Fruit fly (Drosophila melanogaster): Measurements from ENCODE around the gene Ttc30.

Gene Ttc30

dm6 chr2L:13073797-13074196 is 32.8 kb upstream of the Ttc30 start (continued):
- TF ChIP-seq tio (GFP tag; optimal IDR thresholded peaks at IDR 0.05): peak; percentile 34
- TF ChIP-seq CHES-1-like (GFP tag; optimal IDR thresholded peaks at IDR 0.05): no peak
- no peak for TF ChIP-seq slou (GFP tag; optimal IDR thresholded peaks at IDR 0.05)
- no peak for TF ChIP-seq CG12744 (GFP tag; optimal IDR thresholded peaks at IDR 0.05)
- TF ChIP-seq pum (GFP tag; optimal IDR thresholded peaks at IDR 0.05): peak; percentile 40
- no peak for TF ChIP-seq CG3838 (GFP tag; optimal IDR thresholded peaks at IDR 0.05)
- TF ChIP-seq Xbp1 (GFP tag; optimal IDR thresholded peaks at IDR 0.05): peak; percentile 67
- peak; percentile 50 for TF ChIP-seq D19A (tag; optimal IDR thresholded peaks at IDR 0.05)
- no peak for TF ChIP-seq CG14965 (GFP tag; optimal IDR thresholded peaks at IDR 0.05; ENCODE audit: borderline replicate concordance)
- peak; percentile 41 for TF ChIP-seq CG16863 (GFP tag; optimal IDR thresholded peaks at IDR 0.05)
- TF ChIP-seq CG8924 (tag; optimal IDR thresholded peaks at IDR 0.05): no peak
- TF ChIP-seq tna (GFP tag; IDR thresholded peaks at IDR 0.05; ENCODE audit: partially characterized antibody): no peak
- TF ChIP-seq CG11093 (GFP tag; IDR thresholded peaks at IDR 0.05): peak; percentile 63; the same call in 2 of the 3 replicates
- TF ChIP-seq ap (GFP tag; IDR thresholded peaks at IDR 0.05): peak; percentile 38; the same call in 1 of the 2 replicates
- TF ChIP-seq gt (GFP tag; IDR thresholded peaks at IDR 0.05): 0 out of 2 replicates have a peak, but pooled peaks have one; percentile 29
- TF ChIP-seq Bdp1 (GFP tag; optimal IDR thresholded peaks at IDR 0.05): peak; percentile 14
- peak; percentile 78 for TF ChIP-seq chm (GFP tag; IDR thresholded peaks at IDR 0.05)
- TF ChIP-seq hbn (GFP tag; IDR thresholded peaks at IDR 0.05; ENCODE audit: partially characterized antibody): no peak
- no peak for TF ChIP-seq gro (GFP tag; optimal IDR thresholded peaks at IDR 0.05)
- 0 out of 2 replicates have a peak, but pooled peaks have one; percentile 43 for TF ChIP-seq dati (GFP tag; IDR thresholded peaks at IDR 0.05)
- TF ChIP-seq CG15601 (tag; optimal IDR thresholded peaks at IDR 0.05): peak; percentile 37
- TF ChIP-seq Lpt (GFP tag; optimal IDR thresholded peaks at IDR 0.05): no peak
- peak; percentile 39 to 49 for TF ChIP-seq Pdp1 (GFP tag; optimal IDR thresholded peaks at IDR 0.05)
- 0 out of 3 replicates have a peak, but pooled peaks have one; percentile 45 for TF ChIP-seq CG34422 (GFP tag; IDR thresholded peaks at IDR 0.05)
- peak; percentile 59; the same call in 1 of the 2 replicates for TF ChIP-seq Gsc (GFP tag; IDR thresholded peaks at IDR 0.05)
- TF ChIP-seq B-H2 (GFP tag; optimal IDR thresholded peaks at IDR 0.05): no peak
- no peak for TF ChIP-seq Hand (GFP tag; optimal IDR thresholded peaks at IDR 0.05)
- TF ChIP-seq CG15696 (tag; optimal IDR thresholded peaks at IDR 0.05): no peak
- no peak for TF ChIP-seq CG13894 (tag; optimal IDR thresholded peaks at IDR 0.05)
- TF ChIP-seq HmgZ (tag; optimal IDR thresholded peaks at IDR 0.05): no peak
- no peak for TF ChIP-seq fu2 (GFP tag; optimal IDR thresholded peaks at IDR 0.05)
- no peak for TF ChIP-seq Kr (GFP tag; optimal IDR thresholded peaks at IDR 0.05)
- peak; percentile 30; the same call in 1 of the 2 replicates for TF ChIP-seq CG31224 (GFP tag; IDR thresholded peaks at IDR 0.05)
- peak; percentile 50 for TF ChIP-seq gsb-n (tag; optimal IDR thresholded peaks at IDR 0.05)
- no peak for TF ChIP-seq CG2199 (GFP tag; IDR thresholded peaks at IDR 0.05)
- TF ChIP-seq pros (GFP tag; optimal IDR thresholded peaks at IDR 0.05): no peak
- TF ChIP-seq shn (GFP tag; optimal IDR thresholded peaks at IDR 0.05): no peak
- TF ChIP-seq CG15514 (GFP tag; optimal IDR thresholded peaks at IDR 0.05): peak; percentile 3
- TF ChIP-seq CG18619 (GFP tag; optimal IDR thresholded peaks at IDR 0.05): peak; percentile 10
- TF ChIP-seq CG11723 (GFP tag; optimal IDR thresholded peaks at IDR 0.05): no peak
- no peak for TF ChIP-seq YL-1 (GFP tag; optimal IDR thresholded peaks at IDR 0.05)
- TF ChIP-seq CG6791 (GFP tag; IDR thresholded peaks at IDR 0.05; ENCODE audit: partially characterized antibody): no peak
- no peak for TF ChIP-seq Hey (tag; optimal IDR thresholded peaks at IDR 0.05)
- TF ChIP-seq Blimp-1 (GFP tag; optimal IDR thresholded peaks at IDR 0.05): peak; percentile 70
- TF ChIP-seq CG4617 (GFP tag; optimal IDR thresholded peaks at IDR 0.05; ENCODE audit: borderline replicate concordance): no peak
- TF ChIP-seq Mes4 (GFP tag; optimal IDR thresholded peaks at IDR 0.05): peak; percentile 27
- TF ChIP-seq peb (GFP tag; IDR thresholded peaks at IDR 0.05): 0 out of 2 replicates have a peak, but pooled peaks have one; percentile 53
- peak; percentile 39 for TF ChIP-seq Atf3 (GFP tag; optimal IDR thresholded peaks at IDR 0.05)
- no peak for TF ChIP-seq CG7372 (GFP tag; IDR thresholded peaks at IDR 0.05)
- TF ChIP-seq scrt (GFP tag; optimal IDR thresholded peaks at IDR 0.05): no peak
- TF ChIP-seq dysf (GFP tag; IDR thresholded peaks at IDR 0.05): peak; percentile 80

Data from whole organism, embryonic.